Worm (Caenorhabditis elegans): ENCODE data around the gene ZC196.9.

ZC196.9 gene

DNA sequence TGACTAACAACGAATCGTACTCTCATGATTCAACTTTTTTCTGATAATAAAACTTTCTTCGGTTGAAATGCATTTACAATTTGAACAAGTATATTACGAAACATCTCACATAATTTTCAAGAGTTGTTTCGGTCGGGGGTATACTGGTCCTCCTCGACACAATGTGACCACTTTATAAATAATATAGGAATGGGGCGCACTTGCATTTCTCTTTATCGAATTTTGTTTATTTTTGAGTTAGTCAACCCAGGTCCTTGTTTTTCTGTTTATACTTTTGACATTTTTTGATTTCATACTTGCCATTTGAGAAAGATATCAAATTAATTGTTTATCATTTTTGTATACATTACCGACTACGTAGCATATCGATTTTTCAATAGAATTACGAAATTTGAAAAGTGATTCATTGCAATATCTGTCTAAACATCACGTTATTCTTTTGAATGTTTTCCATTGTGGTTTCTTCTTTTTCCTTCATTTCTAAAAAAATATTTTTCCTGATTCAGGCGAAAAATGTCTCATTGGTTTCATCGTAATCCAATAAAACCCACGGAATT is 46.9 kb upstream of the ZC196.9 start, which contains the start of gene B0507.2 (continued):
- TF ChIP-seq C04F5.9 (tag; optimal IDR thresholded peaks at IDR 0.05), result no peak
- TF ChIP-seq fkh-4 (tag; optimal IDR thresholded peaks at IDR 0.05; ENCODE audit: borderline replicate concordance), result no peak
- no peak for TF ChIP-seq tbx-2 (tag; optimal IDR thresholded peaks at IDR 0.05)
- TF ChIP-seq hpl-2 (GFP tag; optimal IDR thresholded peaks at IDR 0.05), result no peak
- no peak for TF ChIP-seq unc-86 (tag; optimal IDR thresholded peaks at IDR 0.05)
- no peak for TF ChIP-seq mef-2 (tag; optimal IDR thresholded peaks at IDR 0.05)
- peak; percentile 6 for TF ChIP-seq elt-2 (tag; optimal IDR thresholded peaks at IDR 0.05)
- no peak for TF ChIP-seq aly-2 (tag; optimal IDR thresholded peaks at IDR 0.05)
- no peak for TF ChIP-seq ceh-63 (GFP tag; optimal IDR thresholded peaks at IDR 0.05)
- TF ChIP-seq jun-1 (tag; optimal IDR thresholded peaks at IDR 0.05), result no peak
- peak in 1 of 2 experiments; percentile 35 for TF ChIP-seq lsy-2 (tag; optimal IDR thresholded peaks at IDR 0.05)
- no peak for TF ChIP-seq ceh-90 (tag; optimal IDR thresholded peaks at IDR 0.05)
- no peak for TF ChIP-seq alr-1 (tag; optimal IDR thresholded peaks at IDR 0.05; ENCODE audit: borderline replicate concordance)
- no peak for TF ChIP-seq unc-30 (tag; optimal IDR thresholded peaks at IDR 0.05)
- no peak for TF ChIP-seq lin-39 (tag; optimal IDR thresholded peaks at IDR 0.05)
- no peak for TF ChIP-seq mab-9 (GFP tag; IDR thresholded peaks at IDR 0.05)
- TF ChIP-seq swsn-7 (tag; optimal IDR thresholded peaks at IDR 0.05), result no peak
- TF ChIP-seq C34B4.2 (tag; optimal IDR thresholded peaks at IDR 0.05), result no peak
- TF ChIP-seq pax-3 (tag; optimal IDR thresholded peaks at IDR 0.05), result no peak
- peak; percentile 5 for TF ChIP-seq C16A3.4 (tag; optimal IDR thresholded peaks at IDR 0.05)
- peak; percentile 1 for TF ChIP-seq nhr-71 (tag; optimal IDR thresholded peaks at IDR 0.05)
- TF ChIP-seq isw-1 (GFP tag; IDR thresholded peaks at IDR 0.05), result no peak
- TF ChIP-seq rnt-1 (tag; optimal IDR thresholded peaks at IDR 0.05), result no peak
- TF ChIP-seq mep-1 (tag; optimal IDR thresholded peaks at IDR 0.05), result no peak
- no peak for TF ChIP-seq nhr-85 (tag)
- TF ChIP-seq sox-4 (tag; optimal IDR thresholded peaks at IDR 0.05), result no peak
- no peak for TF ChIP-seq nhr-47 (tag; optimal IDR thresholded peaks at IDR 0.05)
- no peak for TF ChIP-seq nhr-19 (GFP tag; conservative IDR thresholded peaks at IDR 0.05)
- TF ChIP-seq sptf-1 (tag; optimal IDR thresholded peaks at IDR 0.05), result no peak
- no peak for TF ChIP-seq F16B12.6 (tag; optimal IDR thresholded peaks at IDR 0.05)
- TF ChIP-seq fkh-10 (GFP tag; optimal IDR thresholded peaks at IDR 0.05), result no peak
- TF ChIP-seq ztf-11 (tag; optimal IDR thresholded peaks at IDR 0.05), result no peak
- TF ChIP-seq zag-1 (tag; optimal IDR thresholded peaks at IDR 0.05), result no peak
- TF ChIP-seq grh-1 (GFP tag; IDR thresholded peaks at IDR 0.05), result no peak
- TF ChIP-seq xbp-1 (tag; optimal IDR thresholded peaks at IDR 0.05), result no peak
- no peak for TF ChIP-seq fkh-8 (tag; optimal IDR thresholded peaks at IDR 0.05)
- peak in 1 of 2 experiments; percentile 7 for TF ChIP-seq efl-1 (optimal IDR thresholded peaks at IDR 0.05)
- TF ChIP-seq efl-1 (GFP tag; optimal IDR thresholded peaks at IDR 0.05 in 1 of 2), result no peak
- TF ChIP-seq tlp-1 (tag; optimal IDR thresholded peaks at IDR 0.05), result no peak
- no peak for TF ChIP-seq ets-5 (GFP tag; IDR thresholded peaks at IDR 0.05)
- no peak for TF ChIP-seq nhr-76 (tag; optimal IDR thresholded peaks at IDR 0.05)
- TF ChIP-seq Y116A8C.19 (tag; optimal IDR thresholded peaks at IDR 0.05; ENCODE audit: borderline replicate concordance), result no peak
- peak; percentile 43 for TF ChIP-seq skn-1 (tag; optimal IDR thresholded peaks at IDR 0.05)
- TF ChIP-seq hlh-4 (tag; optimal IDR thresholded peaks at IDR 0.05), result no peak
- TF ChIP-seq dsc-1 (tag; optimal IDR thresholded peaks at IDR 0.05), result no peak
- no peak for TF ChIP-seq ceh-8 (GFP tag; optimal IDR thresholded peaks at IDR 0.05)
- no peak for TF ChIP-seq egl-27 (tag; optimal IDR thresholded peaks at IDR 0.05)

All from whole organism, L1 larva.